Worm (Caenorhabditis elegans) whole organism, midembryonic: ENCODE data around the gene cyp-13A12.

Source experiments
- T22C8.4 ChIP-seq: fragments of 200-800 bp; sonication (Bioruptor generic); IDR thresholded peaks from 2 replicates; pipeline ENCODE4 v1.3.6; 2022; ENCODE audit warnings: missing genetic modification characterization, missing compliant biosample characterization
- cog-1 ChIP-seq: sonication (generic microtip); optimal IDR thresholded peaks from 2 replicates; lab custom pipeline; 2016; ENCODE audit warnings: missing genetic modification characterization, missing compliant biosample characterization
- flt-1 ChIP-seq: fragments of 200-800 bp; sonication (Bioruptor generic); IDR thresholded peaks from 2 replicates; pipeline ENCODE4 v1.3.6; 2022; ENCODE audit warnings: missing genetic modification characterization, missing compliant biosample characterization
- klf-2 ChIP-seq: fragments of 200-800 bp; sonication (Bioruptor generic); conservative IDR thresholded peaks from 2 replicates; pipeline ENCODE4 v1.3.6; 2022; ENCODE audit warnings: missing genetic modification reagents, missing genetic modification characterization, missing compliant biosample characterization
- med-1 ChIP-seq: sonication (generic microtip); optimal IDR thresholded peaks from 2 replicates; lab custom pipeline; 2017; ENCODE audit warnings: missing genetic modification characterization, mild to moderate bottlenecking, missing compliant biosample characterization, antibody characterized with exemption, missing genetic modification reagents; ENCODE audit not compliant: insufficient read depth
- ref-1 ChIP-seq: fragments of 200-800 bp; sonication (Bioruptor generic); conservative IDR thresholded peaks from 2 replicates; pipeline ENCODE4 v1.3.6; 2022; ENCODE audit warnings: missing genetic modification reagents, missing genetic modification characterization, missing compliant biosample characterization
- tab-1 ChIP-seq: fragments of 200-800 bp; sonication (Bioruptor generic); IDR thresholded peaks from 2 replicates; pipeline ENCODE4 v1.3.6; 2022; ENCODE audit warnings: missing genetic modification characterization, missing compliant biosample characterization
- ztf-23 ChIP-seq: fragments of 200-800 bp; sonication (Bioruptor generic); IDR thresholded peaks from 2 replicates; pipeline ENCODE4 v1.3.6; 2022; ENCODE audit warnings: missing genetic modification reagents, missing genetic modification characterization, missing compliant biosample characterization
- ztf-29 ChIP-seq: fragments of 200-800 bp; sonication (Bioruptor generic); IDR thresholded peaks from 2 replicates; pipeline ENCODE4 v1.3.6; 2022; ENCODE audit warnings: missing genetic modification reagents, missing genetic modification characterization, missing compliant biosample characterization

Gene cyp-13A12

DNA sequence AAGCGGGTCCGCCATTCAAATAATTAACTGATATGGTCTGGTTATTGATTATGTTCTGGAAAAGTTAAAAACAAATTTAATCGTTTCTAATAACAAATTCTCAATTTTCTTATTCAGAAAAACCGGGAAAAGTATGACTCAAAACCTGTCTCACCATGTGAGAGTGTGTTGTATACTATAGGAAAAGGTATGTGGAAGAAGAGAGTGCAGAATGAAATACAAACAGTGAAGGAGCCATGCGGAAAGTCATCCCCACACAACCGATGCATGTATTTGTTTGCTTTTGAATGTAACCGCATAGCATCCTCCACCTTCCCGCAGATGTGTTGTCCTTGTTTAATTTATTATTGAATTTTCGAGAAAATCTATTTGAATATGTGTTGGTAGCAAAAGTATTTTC is 23.9 kb upstream of the cyp-13A12 start, which contains the start of gene ZK1010.8:
Gene ZK1010.8, minus strand, starts transcription at position 214 of the 400 bp plus-strand sequence.
- no peak for TF ChIP-seq ref-1
- TF ChIP-seq tab-1, result no peak
- TF ChIP-seq cog-1, result no peak
- TF ChIP-seq med-1, result no peak
- TF ChIP-seq ztf-29 (GFP tag; lab: Robert Waterston, UW), result no peak
- no peak for TF ChIP-seq flt-1
- TF ChIP-seq ztf-23 (GFP tag; lab: Robert Waterston, UW), result no peak
- TF ChIP-seq T22C8.4 (GFP tag; lab: Robert Waterston, UW), result no peak
- no peak for TF ChIP-seq klf-2 (GFP tag; lab: Robert Waterston, UW)

DNA sequence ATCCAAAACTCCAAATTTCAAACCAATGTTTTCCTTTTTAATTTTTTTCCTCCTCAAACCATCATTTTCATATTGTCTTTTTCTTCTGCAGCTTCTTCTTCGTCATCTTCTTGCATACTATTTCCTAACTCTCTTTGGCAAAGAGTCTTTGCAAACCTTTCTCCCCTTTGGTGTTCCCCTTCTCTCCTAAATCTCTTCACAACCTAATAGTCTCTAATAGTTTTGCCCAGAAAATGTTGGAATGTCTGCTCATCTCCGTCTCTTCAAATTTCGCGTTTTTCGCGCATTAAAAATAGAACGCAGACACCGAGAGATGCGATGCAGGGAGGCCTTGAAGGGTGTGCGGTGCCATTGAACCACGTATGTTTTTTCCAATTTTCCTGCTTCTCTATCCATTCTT is 22.2 kb upstream of the cyp-13A12 start, which contains the start of gene ZK1010.10:
Gene ZK1010.10, plus strand, starts transcription at position 286 of the 400 bp plus-strand sequence.
- peak; percentile 51; the same call in 1 of the 2 replicates for TF ChIP-seq ztf-23 (GFP tag; lab: Robert Waterston, UW)
- peak; percentile 6 for TF ChIP-seq cog-1
- TF ChIP-seq ztf-29 (GFP tag; lab: Robert Waterston, UW), result no peak

DNA sequence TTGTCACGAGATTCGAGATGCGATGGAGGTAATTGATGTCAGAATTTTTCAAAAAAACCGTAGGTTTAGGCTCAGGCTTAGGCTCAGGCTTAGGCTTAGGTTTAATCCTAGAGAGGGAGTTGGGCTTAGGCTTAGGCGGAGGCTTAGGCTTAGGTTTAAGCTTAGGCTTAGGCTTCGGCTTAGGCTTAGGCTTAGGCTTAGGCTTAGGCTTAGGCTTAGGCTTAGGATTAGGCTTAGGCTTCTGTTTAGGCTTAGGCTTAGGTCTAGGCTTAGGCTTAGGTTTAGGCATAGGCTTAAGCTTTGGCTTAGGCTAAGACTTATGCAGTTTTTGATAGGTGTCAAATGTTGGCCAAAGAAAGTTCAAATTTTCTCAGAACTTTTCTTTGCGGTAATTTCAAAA is 20.0 kb upstream of the cyp-13A12 start:
- TF ChIP-seq med-1, result no peak
- TF ChIP-seq ztf-29 (GFP tag; lab: Robert Waterston, UW), result peak; percentile 68; the same call in 1 of the 2 replicates
- 0 out of 2 replicates have a peak, but pooled peaks have one; percentile 23 for TF ChIP-seq ztf-23 (GFP tag; lab: Robert Waterston, UW)

DNA sequence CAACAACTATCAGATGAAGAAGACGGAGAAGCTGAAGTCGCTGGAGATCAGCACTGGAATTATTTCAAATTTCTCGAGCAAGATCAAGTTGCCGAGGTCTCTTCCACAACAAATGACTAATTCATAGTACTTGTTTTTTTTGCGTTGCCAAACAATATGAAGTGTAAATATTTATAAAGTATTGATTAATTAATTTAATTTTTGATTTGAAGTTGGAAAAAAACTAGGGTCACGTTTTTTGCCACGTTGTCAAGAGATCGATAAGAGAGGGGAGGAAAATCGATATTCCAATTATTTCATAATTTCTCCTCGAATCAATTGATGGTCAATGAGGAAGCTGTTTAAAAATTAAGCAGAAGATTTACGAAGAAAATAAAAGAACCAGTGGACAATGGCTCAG is 19.2 kb upstream of the cyp-13A12 start, which contains the start of gene snf-7:
Gene snf-7, plus strand, starts transcription at position 301 of the 400 bp plus-strand sequence.
- no peak for TF ChIP-seq med-1
- TF ChIP-seq T22C8.4 (GFP tag; lab: Robert Waterston, UW), result 0 out of 2 replicates have a peak, but pooled peaks have one; percentile 51

DNA sequence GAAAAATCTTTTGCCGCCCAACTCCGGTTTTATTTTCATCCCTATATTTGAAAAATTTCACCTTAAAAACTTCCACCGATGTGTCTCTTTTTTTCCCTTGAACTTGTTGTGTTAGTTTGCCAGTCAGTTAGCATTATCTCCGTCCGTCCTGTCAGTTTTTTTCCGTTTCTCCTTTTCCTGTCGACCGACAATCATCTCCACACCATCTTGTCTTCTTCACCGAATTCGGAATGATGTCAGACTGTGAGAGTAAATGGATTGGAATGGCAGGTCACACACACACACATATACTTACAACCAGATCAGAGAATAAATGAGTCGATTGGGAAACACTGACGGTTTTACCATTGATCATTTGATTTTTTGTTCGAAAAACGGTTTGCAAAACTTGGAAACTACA is 12.4 kb upstream of the cyp-13A12 start:
- no peak for TF ChIP-seq ztf-29 (GFP tag; lab: Robert Waterston, UW)
- TF ChIP-seq klf-2 (GFP tag; lab: Robert Waterston, UW), result no peak
- no peak for TF ChIP-seq ref-1
- TF ChIP-seq flt-1, result no peak
- no peak for TF ChIP-seq ztf-23 (GFP tag; lab: Robert Waterston, UW)
- TF ChIP-seq cog-1, result no peak
- no peak for TF ChIP-seq med-1
- no peak for TF ChIP-seq T22C8.4 (GFP tag; lab: Robert Waterston, UW)
- TF ChIP-seq tab-1, result no peak

DNA sequence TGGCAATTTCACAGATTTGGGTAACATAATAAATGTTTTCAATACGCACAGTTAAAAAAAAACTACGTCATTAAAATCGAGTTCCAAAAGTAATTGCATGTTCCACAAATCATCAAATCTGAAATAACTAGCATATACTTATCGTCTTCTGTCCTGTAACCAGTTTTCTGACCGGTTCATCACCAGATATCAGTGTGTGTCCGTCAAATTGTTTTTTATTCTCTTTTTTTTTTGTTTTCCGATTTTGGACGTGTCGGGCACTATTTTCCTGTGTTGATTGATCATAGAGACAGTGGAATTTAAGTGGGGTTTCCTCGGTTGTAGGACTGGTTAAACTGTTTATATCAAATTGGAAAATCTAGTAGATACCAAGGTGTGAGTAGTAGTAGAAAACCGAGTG is 10.4 kb upstream of the cyp-13A12 start:
- TF ChIP-seq cog-1 (no peak), ztf-23 (GFP tag; lab: Robert Waterston, UW) (no peak), flt-1 (no peak), ztf-29 (GFP tag; lab: Robert Waterston, UW) (no peak), klf-2 (GFP tag; lab: Robert Waterston, UW) (no peak), med-1 (no peak), tab-1 (no peak), T22C8.4 (GFP tag; lab: Robert Waterston, UW) (no peak), ref-1 (no peak)

DNA sequence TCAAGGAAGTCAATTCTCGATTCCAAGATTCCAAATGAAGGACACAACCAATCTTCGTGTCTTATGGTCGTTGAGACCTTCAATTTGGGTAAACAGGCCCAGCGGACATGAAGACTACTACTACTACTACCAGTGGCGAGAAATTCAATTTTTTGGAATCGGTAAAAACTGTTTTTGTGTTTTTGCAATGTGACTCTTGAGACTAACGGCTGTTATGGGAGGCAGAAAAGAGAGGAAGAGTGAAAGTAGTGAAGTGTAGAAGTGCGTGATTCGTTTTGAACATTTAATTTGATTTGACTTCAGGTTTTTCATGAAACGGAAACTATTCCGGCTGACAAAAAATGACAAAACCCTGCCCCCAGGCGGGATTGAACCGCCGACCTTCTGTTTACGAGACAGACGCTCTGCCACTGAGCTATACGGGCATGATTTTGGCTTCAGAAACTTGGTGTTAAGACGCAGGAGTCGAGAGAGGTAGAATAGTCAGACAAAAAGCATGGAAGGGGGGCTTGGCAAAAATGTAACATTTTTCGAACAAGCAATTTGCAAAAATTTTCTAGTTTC is 8.5 kb upstream of the cyp-13A12 start:
- TF ChIP-seq tab-1 (no peak), cog-1 (no peak), ref-1 (no peak), ztf-23 (GFP tag; lab: Robert Waterston, UW) (no peak), med-1 (no peak), flt-1 (no peak), ztf-29 (GFP tag; lab: Robert Waterston, UW) (no peak), klf-2 (GFP tag; lab: Robert Waterston, UW) (no peak), T22C8.4 (GFP tag; lab: Robert Waterston, UW) (no peak)

DNA sequence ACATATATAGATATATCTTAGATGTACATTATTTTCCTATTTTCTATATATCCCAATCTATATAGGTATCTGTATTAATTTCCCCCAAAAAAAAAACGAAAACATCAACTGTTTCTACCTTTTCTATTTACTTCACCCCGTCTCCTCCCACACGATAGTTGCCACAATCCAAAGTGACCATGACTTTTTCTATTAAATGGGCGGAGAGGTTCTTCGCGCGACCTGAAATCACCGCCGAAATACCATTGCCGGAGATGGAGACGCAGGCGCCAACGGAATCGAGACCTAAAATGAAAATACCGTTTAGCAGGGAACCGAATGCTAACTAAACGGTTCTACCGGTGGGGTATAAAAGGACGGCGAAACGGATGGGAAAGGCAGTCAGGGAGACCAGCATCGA is 5.7 kb upstream of the cyp-13A12 start, which contains the start of gene col-98:
Gene col-98, plus strand, starts transcription at position 390 of the 400 bp plus-strand sequence.
- TF ChIP-seq ztf-23 (GFP tag; lab: Robert Waterston, UW) (no peak), tab-1 (no peak), med-1 (no peak), T22C8.4 (GFP tag; lab: Robert Waterston, UW) (no peak), cog-1 (no peak)

DNA sequence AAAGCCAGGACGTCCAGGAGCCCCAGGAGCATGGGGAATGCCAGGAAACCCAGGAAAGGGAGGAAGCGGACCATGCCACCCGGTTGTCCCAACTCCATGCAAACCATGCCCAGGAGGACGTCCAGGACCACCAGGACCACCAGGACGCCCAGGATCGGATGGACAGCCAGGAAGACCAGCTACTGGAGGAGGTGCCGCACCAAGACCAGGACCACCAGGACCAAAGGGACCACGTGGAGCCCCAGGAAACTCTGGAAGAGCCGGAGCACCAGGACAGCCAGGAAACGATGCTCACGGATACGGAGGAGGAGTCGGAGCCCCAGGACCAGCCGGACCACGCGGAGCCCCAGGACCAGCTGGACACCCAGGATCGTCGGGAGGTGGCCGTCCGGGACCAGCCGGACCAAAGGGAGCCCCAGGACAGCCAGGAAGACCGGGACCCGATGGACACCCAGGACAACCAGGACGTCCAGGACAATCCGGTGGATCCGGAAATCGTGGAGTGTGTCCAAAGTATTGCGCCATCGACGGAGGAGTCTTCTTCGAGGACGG is 4.7 kb upstream of the cyp-13A12 start:
- TF ChIP-seq T22C8.4 (GFP tag; lab: Robert Waterston, UW), result no peak
- TF ChIP-seq ref-1, result no peak
- TF ChIP-seq med-1, result no peak
- TF ChIP-seq klf-2 (GFP tag; lab: Robert Waterston, UW), result no peak
- no peak for TF ChIP-seq cog-1
- TF ChIP-seq flt-1, result no peak
- no peak for TF ChIP-seq ztf-29 (GFP tag; lab: Robert Waterston, UW)
- TF ChIP-seq tab-1, result no peak

DNA sequence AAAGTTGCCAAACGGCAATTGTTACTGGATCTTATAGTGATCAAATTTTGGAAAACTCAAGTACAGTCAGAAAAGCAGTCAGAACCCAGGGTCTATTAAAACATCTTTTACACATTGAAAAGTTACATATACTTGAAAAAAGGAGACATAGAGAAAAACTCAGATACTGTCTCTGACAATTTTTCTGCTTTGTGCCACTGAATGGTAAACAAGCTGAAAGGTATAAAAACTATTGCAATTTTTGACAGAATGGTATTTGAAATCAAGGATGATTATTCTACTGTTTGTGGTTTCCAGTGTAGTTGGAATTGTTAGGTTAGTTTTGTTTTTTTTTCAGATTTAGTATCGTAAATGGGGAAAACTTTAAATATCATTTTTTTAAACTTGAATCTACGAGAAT is 3.6 kb upstream of the cyp-13A12 start, which contains the start of gene cyp-13A11:
Gene cyp-13A11, plus strand, starts transcription at position 266 of the 400 bp plus-strand sequence.
- TF ChIP-seq med-1 (no peak), cog-1 (no peak), ztf-23 (GFP tag; lab: Robert Waterston, UW) (no peak), ref-1 (no peak), flt-1 (no peak), tab-1 (no peak), klf-2 (GFP tag; lab: Robert Waterston, UW) (no peak), ztf-29 (GFP tag; lab: Robert Waterston, UW) (no peak), T22C8.4 (GFP tag; lab: Robert Waterston, UW) (no peak)

DNA sequence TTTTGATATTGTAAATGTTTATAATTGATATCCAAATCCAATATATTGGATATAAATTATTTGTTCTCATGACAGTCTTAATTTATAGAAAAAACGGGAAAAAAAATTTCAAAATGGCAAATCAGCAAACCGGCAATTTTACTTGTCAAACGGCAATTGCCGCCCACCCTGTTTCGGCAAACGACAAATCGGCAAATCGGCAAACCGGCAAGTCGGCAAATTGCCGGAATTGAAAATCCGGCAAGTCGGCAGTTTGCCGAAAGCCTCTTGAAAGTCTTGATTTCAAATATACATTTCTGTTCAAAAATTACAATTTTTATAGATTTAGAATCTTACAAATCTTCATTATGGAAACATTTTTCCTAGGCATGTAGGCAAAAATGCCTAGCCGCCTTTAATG is 3.6 kb downstream of the cyp-13A12 start:
- TF ChIP-seq tab-1 (no peak), flt-1 (no peak), T22C8.4 (GFP tag; lab: Robert Waterston, UW) (no peak), ref-1 (no peak), ztf-23 (GFP tag; lab: Robert Waterston, UW) (no peak), klf-2 (GFP tag; lab: Robert Waterston, UW) (no peak), ztf-29 (GFP tag; lab: Robert Waterston, UW) (no peak), cog-1 (no peak), med-1 (no peak)
